Worm (Caenorhabditis elegans): ENCODE measurements around the gene ifc-2.

ce11 chrX:641440-641839, 13.3 kb downstream of the ifc-2 start, which contains the start of gene M6.11:
- TF ChIP-seq alr-1 (tag; optimal IDR thresholded peaks at IDR 0.05) = no peak
- TF ChIP-seq mdl-1 (tag; optimal IDR thresholded peaks at IDR 0.05) = no peak

Data from whole organism, L2 larva.